Fruit fly (Drosophila melanogaster) whole organism, embryonic: Measurements from ENCODE around the gene CG14154.
A peak's percentile ranks its signal among the peaks of the same experiment; 100 is the strongest.

Experiments used
- ATbp ChIP-seq: fragments of 200-800 bp; sonication (Bioruptor generic); optimal IDR thresholded peaks from 2 replicates; lab custom pipeline; 2017; ENCODE audit warnings: missing biosample characterization, mild to moderate bottlenecking, missing genetic modification characterization, missing genetic modification reagents
- CG10147 ChIP-seq: fragments of 200-800 bp; sonication (Bioruptor generic); optimal IDR thresholded peaks from 2 replicates; lab custom pipeline; 2019; ENCODE audit warnings: missing biosample characterization, mild to moderate bottlenecking, missing genetic modification characterization, moderate library complexity
- CG11093 ChIP-seq: fragments of 200-800 bp; sonication (Bioruptor generic); IDR thresholded peaks from 3 replicates; pipeline ENCODE4 v1.3.6; 2022; ENCODE audit warnings: missing biosample characterization, missing genetic modification characterization
- CG11398 ChIP-seq: fragments of 200-800 bp; sonication (Bioruptor generic); optimal IDR thresholded peaks from 2 replicates; lab custom pipeline; 2016; ENCODE audit warnings: missing biosample characterization, missing genetic modification characterization
- CG12942 ChIP-seq: fragments of 200-800 bp; sonication (Bioruptor generic); optimal IDR thresholded peaks from 3 replicates; lab custom pipeline; 2016; ENCODE audit warnings: missing biosample characterization, missing genetic modification characterization
- CG13424 ChIP-seq: fragments of 200-800 bp; sonication (Bioruptor generic); optimal IDR thresholded peaks from 2 replicates; lab custom pipeline; 2019; ENCODE audit warnings: missing biosample characterization, mild to moderate bottlenecking, missing genetic modification characterization, moderate library complexity
- CG15479 ChIP-seq: fragments of 200-800 bp; sonication (Bioruptor generic); optimal IDR thresholded peaks from 3 replicates; lab custom pipeline; 2019; ENCODE audit warnings: missing biosample characterization, mild to moderate bottlenecking, missing genetic modification characterization, moderate library complexity
- CG16815 ChIP-seq: fragments of 200-800 bp; sonication (Bioruptor generic); optimal IDR thresholded peaks from 3 replicates; lab custom pipeline; 2017; ENCODE audit warnings: missing biosample characterization, mild to moderate bottlenecking, missing genetic modification characterization
- CG17568 ChIP-seq: fragments of 200-800 bp; sonication (Bioruptor generic); optimal IDR thresholded peaks from 2 replicates; lab custom pipeline; 2018; ENCODE audit warnings: missing biosample characterization, mild to moderate bottlenecking, missing genetic modification characterization, moderate library complexity
- CG18011 ChIP-seq: fragments of 200-800 bp; sonication (Bioruptor generic); optimal IDR thresholded peaks from 2 replicates; lab custom pipeline; 2017; ENCODE audit warnings: missing biosample characterization, missing genetic modification characterization, mild to moderate bottlenecking, moderate library complexity, missing genotype
- CG1832 ChIP-seq: fragments of 200-800 bp; sonication (Bioruptor generic); optimal IDR thresholded peaks from 2 replicates; lab custom pipeline; 2017; ENCODE audit warnings: missing biosample characterization, mild to moderate bottlenecking, missing genetic modification characterization, inconsistent platforms
- CG32772 ChIP-seq: fragments of 200-800 bp; sonication (Bioruptor generic); IDR thresholded peaks from 2 replicates; pipeline ENCODE4 v1.3.6; 2022; ENCODE audit warnings: missing biosample characterization, missing genetic modification characterization
- CG3407 ChIP-seq: fragments of 200-800 bp; sonication (Bioruptor generic); optimal IDR thresholded peaks from 2 replicates; lab custom pipeline; 2018; ENCODE audit warnings: missing biosample characterization, mild to moderate bottlenecking, missing genetic modification characterization
- CG4360 ChIP-seq: fragments of 200-800 bp; sonication (Bioruptor generic); IDR thresholded peaks from 2 replicates; pipeline ENCODE4 v1.3.6; 2022; ENCODE audit warnings: missing biosample characterization, missing genetic modification characterization
- CG5245 ChIP-seq: fragments of 200-800 bp; sonication (Bioruptor generic); optimal IDR thresholded peaks from 3 replicates; lab custom pipeline; 2016; ENCODE audit warnings: missing biosample characterization, missing genetic modification characterization
- CG6813 ChIP-seq: fragments of 200-800 bp; sonication (Bioruptor generic); optimal IDR thresholded peaks from 2 replicates; lab custom pipeline; 2017; ENCODE audit warnings: missing biosample characterization, missing genetic modification characterization, mild to moderate bottlenecking, moderate library complexity, missing genetic modification reagents
- CG8359 ChIP-seq: fragments of 200-800 bp; sonication (Bioruptor generic); optimal IDR thresholded peaks from 2 replicates; lab custom pipeline; 2017; ENCODE audit warnings: missing biosample characterization, mild to moderate bottlenecking, missing genetic modification characterization, borderline replicate concordance
- CG9727 ChIP-seq: fragments of 200-800 bp; sonication (Bioruptor generic); optimal IDR thresholded peaks from 3 replicates; lab custom pipeline; 2017; ENCODE audit warnings: missing biosample characterization, mild to moderate bottlenecking, missing genetic modification characterization
- CkIIα-i1 ChIP-seq: fragments of 200-800 bp; sonication (Bioruptor generic); IDR thresholded peaks from 2 replicates; pipeline ENCODE4 v1.3.6; 2022; ENCODE audit warnings: missing biosample characterization, missing genetic modification characterization
- CrebB ChIP-seq: fragments of 200-800 bp; sonication (Bioruptor generic); optimal IDR thresholded peaks from 3 replicates; lab custom pipeline; 2018; ENCODE audit warnings: missing biosample characterization, mild to moderate bottlenecking, missing genetic modification characterization
- D19A ChIP-seq: fragments of 200-800 bp; optimal IDR thresholded peaks from 3 replicates; lab custom pipeline; 2019; ENCODE audit warnings: missing biosample characterization, mild to moderate bottlenecking, missing genetic modification characterization, moderate library complexity
- Ets65A ChIP-seq: fragments of 200-800 bp; sonication (Bioruptor generic); peaks from one replicate; lab custom pipeline; 2016; ENCODE audit warnings: missing biosample characterization, missing genetic modification characterization
- Fer2 ChIP-seq: fragments of 200-800 bp; sonication (Bioruptor generic); optimal IDR thresholded peaks from 2 replicates; lab custom pipeline; 2018; ENCODE audit warnings: missing biosample characterization, mild to moderate bottlenecking, missing genetic modification characterization, moderate library complexity
- Hey ChIP-seq: fragments of 200-800 bp; sonication (Bioruptor generic); optimal IDR thresholded peaks from 3 replicates; lab custom pipeline; 2018; ENCODE audit warnings: missing biosample characterization, mild to moderate bottlenecking, missing genetic modification characterization
- Kr ChIP-seq: fragments of 200-800 bp; sonication (Bioruptor generic); optimal IDR thresholded peaks from 2 replicates; lab custom pipeline; 2017; ENCODE audit warnings: missing biosample characterization, mild to moderate bottlenecking, missing genetic modification characterization
- Mrtf ChIP-seq: fragments of 200-800 bp; sonication (Bioruptor generic); IDR thresholded peaks from 3 replicates; pipeline ENCODE4 v1.3.6; 2022; ENCODE audit warnings: missing biosample characterization, missing genetic modification characterization
- Ptx1 ChIP-seq: fragments of 200-800 bp; sonication (Bioruptor generic); IDR thresholded peaks from 2 replicates; pipeline ENCODE4 v1.3.6; 2022; ENCODE audit warnings: missing biosample characterization, missing genetic modification characterization
- Trl ChIP-seq, 3 experiments: fragments of >200 bp in 2 of 3; fragments of 200-800 bp in 1 of 3; sonication (Bioruptor generic) in 1 of 3; optimal IDR thresholded peaks; 2 replicates in 1 of 3; 3 replicates in 2 of 3; lab custom pipeline; 2016 to 2017; ENCODE audit warnings: missing biosample characterization in 1 of 3, missing genetic modification characterization in 1 of 3
- Xbp1 ChIP-seq: fragments of 200-800 bp; sonication (Bioruptor generic); optimal IDR thresholded peaks from 3 replicates; lab custom pipeline; 2016; ENCODE audit warnings: missing biosample characterization, mild to moderate bottlenecking, missing genetic modification characterization
- cad ChIP-seq: fragments of >200 bp; optimal IDR thresholded peaks from 2 replicates; lab custom pipeline; 2017; ENCODE audit warnings: missing biosample characterization, missing genetic modification characterization
- caup ChIP-seq: fragments of 200-800 bp; sonication (Bioruptor generic); optimal IDR thresholded peaks from 3 replicates; lab custom pipeline; 2017; ENCODE audit warnings: missing biosample characterization, mild to moderate bottlenecking, missing genetic modification characterization, moderate library complexity; ENCODE audit not compliant: severe bottlenecking
- cg ChIP-seq: fragments of 200-800 bp; sonication (Bioruptor generic); optimal IDR thresholded peaks from 3 replicates; lab custom pipeline; 2019; ENCODE audit warnings: missing biosample characterization, mild to moderate bottlenecking, missing genetic modification characterization, moderate library complexity
- crol ChIP-seq: fragments of 200-800 bp; sonication (Bioruptor generic); IDR thresholded peaks from 2 replicates; pipeline ENCODE4 v1.3.6; 2022; ENCODE audit warnings: missing biosample characterization, missing genetic modification characterization
- dati ChIP-seq: fragments of 200-800 bp; sonication (Bioruptor generic); IDR thresholded peaks from 2 replicates; pipeline ENCODE4 v1.3.6; 2022; ENCODE audit warnings: missing biosample characterization, missing genetic modification characterization
- dysf ChIP-seq: fragments of 200-800 bp; sonication (Bioruptor generic); IDR thresholded peaks from 3 replicates; pipeline ENCODE4 v1.3.6; 2022; ENCODE audit warnings: missing biosample characterization, missing genetic modification characterization
- exex ChIP-seq: fragments of 200-800 bp; sonication (Bioruptor generic); optimal IDR thresholded peaks from 4 replicates; lab custom pipeline; 2018; ENCODE audit warnings: missing biosample characterization, mild to moderate bottlenecking, missing genetic modification characterization, moderate library complexity
- gcm ChIP-seq: fragments of 200-800 bp; sonication (Bioruptor generic); optimal IDR thresholded peaks from 2 replicates; lab custom pipeline; 2019; ENCODE audit warnings: missing biosample characterization, mild to moderate bottlenecking, missing genetic modification characterization, moderate library complexity
- gfzf ChIP-seq: fragments of 200-800 bp; sonication (Bioruptor generic); optimal IDR thresholded peaks from 2 replicates; lab custom pipeline; 2016; ENCODE audit warnings: missing biosample characterization, mild to moderate bottlenecking, missing genetic modification characterization, moderate library complexity
- kah ChIP-seq: fragments of 200-800 bp; sonication (Bioruptor generic); optimal IDR thresholded peaks from 2 replicates; lab custom pipeline; 2018; ENCODE audit warnings: missing biosample characterization, mild to moderate bottlenecking, missing genetic modification characterization
- nau ChIP-seq: fragments of 200-800 bp; sonication (Bioruptor generic); optimal IDR thresholded peaks from 3 replicates; lab custom pipeline; 2017; ENCODE audit warnings: missing biosample characterization, mild to moderate bottlenecking, missing genetic modification characterization, missing genetic modification reagents
- otp ChIP-seq: fragments of 200-800 bp; sonication (Bioruptor generic); IDR thresholded peaks from 3 replicates; pipeline ENCODE4, ENCODE4 v1.3.6; 2022; ENCODE audit warnings: missing biosample characterization, missing genetic modification characterization
- pros ChIP-seq: fragments of 200-800 bp; sonication (Bioruptor generic); optimal IDR thresholded peaks from 3 replicates; lab custom pipeline; 2019; ENCODE audit warnings: missing biosample characterization, mild to moderate bottlenecking, missing genetic modification characterization, moderate library complexity
- psq ChIP-seq: fragments of 200-800 bp; sonication (Bioruptor generic); optimal IDR thresholded peaks from 2 replicates; lab custom pipeline; 2017; ENCODE audit warnings: missing biosample characterization, missing genetic modification characterization
- repo ChIP-seq: fragments of 200-800 bp; sonication (Bioruptor generic); optimal IDR thresholded peaks from 2 replicates; lab custom pipeline; 2016; ENCODE audit warnings: missing biosample characterization, missing genetic modification characterization
- row ChIP-seq: fragments of 200-800 bp; sonication (Bioruptor generic); IDR thresholded peaks from 3 replicates; pipeline ENCODE4 v1.3.6; 2022; ENCODE audit warnings: missing biosample characterization, missing genetic modification characterization
- sens ChIP-seq: fragments of 200-800 bp; sonication (Bioruptor generic); peaks from one replicate; lab custom pipeline; 2016; ENCODE audit warnings: missing biosample characterization, missing genetic modification characterization
- sim ChIP-seq: fragments of 200-800 bp; sonication (Bioruptor generic); IDR thresholded peaks from 2 replicates; pipeline ENCODE4 v1.3.6; 2022; ENCODE audit warnings: missing biosample characterization, missing genetic modification characterization
- sna ChIP-seq: fragments of 200-800 bp; sonication (Bioruptor generic); IDR thresholded peaks from 2 replicates; pipeline ENCODE4 v1.3.6; 2022; ENCODE audit warnings: missing biosample characterization, missing genetic modification characterization; ENCODE audit not compliant: partially characterized antibody
- sug ChIP-seq: fragments of 200-800 bp; optimal IDR thresholded peaks from 2 replicates; lab custom pipeline; 2019; ENCODE audit warnings: missing biosample characterization, mild to moderate bottlenecking, missing genetic modification characterization, moderate library complexity
- tin ChIP-seq: fragments of 200-800 bp; sonication (Bioruptor generic); optimal IDR thresholded peaks from 3 replicates; lab custom pipeline; 2016; ENCODE audit warnings: missing biosample characterization, missing genetic modification characterization
- zfh2 ChIP-seq: fragments of 200-800 bp; sonication (Bioruptor generic); optimal IDR thresholded peaks from 2 replicates; lab custom pipeline; 2016; ENCODE audit warnings: missing biosample characterization, missing genetic modification characterization

The CG14154 gene

DNA sequence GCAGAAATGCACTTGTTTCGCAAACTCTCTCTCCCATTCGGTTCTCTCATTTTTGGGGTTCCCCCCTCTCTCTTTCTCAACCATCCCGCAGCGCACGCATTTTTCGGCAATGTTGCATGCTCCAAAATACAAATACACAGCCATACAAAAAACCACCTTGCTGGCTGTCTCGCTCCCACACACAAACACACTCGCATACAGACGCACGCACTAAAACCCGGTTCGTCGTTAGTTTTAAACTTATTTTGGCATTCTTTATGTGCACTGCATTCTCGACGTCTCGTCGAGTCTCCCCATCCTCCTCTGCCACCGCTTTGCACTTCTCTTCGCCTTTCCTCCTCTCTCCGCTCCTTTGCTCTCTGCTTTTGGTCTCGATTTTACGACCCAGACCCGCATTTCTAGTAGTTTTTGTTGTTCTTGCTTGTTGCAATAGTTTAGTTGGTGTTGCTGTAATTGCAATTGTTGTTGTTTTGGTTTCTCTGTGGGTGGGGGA, 24.9 kb downstream of the CG14154 start:
- TF ChIP-seq ATbp (no peak), CG9727 (no peak), CG12942 (GFP tag; lab: Kevin White, UChicago) (no peak), CG11398 (GFP tag; lab: Kevin White, UChicago) (peak; percentile 0), CG16815 (no peak), CG11093 (GFP tag; lab: Robert Waterston, UW) (no peak), repo (GFP tag; lab: Kevin White, UChicago) (no peak), dysf (GFP tag; lab: Robert Waterston, UW) (no peak), D19A (tag; lab: Kevin White, UChicago) (no peak), crol (GFP tag; lab: Robert Waterston, UW) (peak; percentile 81), CG18011 (GFP tag; lab: Kevin White, UChicago) (no peak), cad (GFP tag; lab: Kevin White, UChicago) (peak; percentile 15), Fer2 (tag; lab: Kevin White, UChicago) (no peak), CG32772 (GFP tag; lab: Robert Waterston, UW) (no peak), sim (GFP tag; lab: Robert Waterston, UW) (no peak), Kr (GFP tag; lab: Kevin White, UChicago) (no peak), psq (GFP tag; lab: Kevin White, UChicago) (peak; percentile 45), cg (GFP tag; lab: Kevin White, UChicago) (peak; percentile 43), exex (tag; lab: Kevin White, UChicago) (no peak), tin (no peak), Ets65A (peak; percentile 20), nau (no peak), CkIIα-i1 (GFP tag; lab: Robert Waterston, UW) (no peak), CG10147 (GFP tag; lab: Kevin White, UChicago) (no peak), Xbp1 (no peak), sna (GFP tag; lab: Robert Waterston, UW) (no peak), CG15479 (GFP tag; lab: Kevin White, UChicago) (peak; percentile 12), sens (GFP tag; lab: Kevin White, UChicago) (peak; percentile 46), dati (GFP tag; lab: Robert Waterston, UW) (no peak), CG13424 (no peak), Trl (optimal IDR thresholded peaks at IDR 0.05; lab: Kevin White, UChicago) (peak; percentile 4 to 16), Trl (GFP tag; optimal IDR thresholded peaks at IDR 0.05; lab: Kevin White, UChicago) (no peak), gfzf (GFP tag; lab: Kevin White, UChicago) (no peak), CG1832 (GFP tag; lab: Kevin White, UChicago) (peak; percentile 25), CG4360 (GFP tag; lab: Robert Waterston, UW) (peak; percentile 76), row (no peak), CG8359 (GFP tag; lab: Kevin White, UChicago) (no peak), Mrtf (GFP tag; lab: Robert Waterston, UW) (no peak), CG6813 (no peak), CG5245 (GFP tag; lab: Kevin White, UChicago) (peak; percentile 57), Hey (tag; lab: Kevin White, UChicago) (no peak), otp (GFP tag; lab: Robert Waterston, UW) (peak; percentile 42; the same call in 1 of the 3 replicates), CrebB (tag; lab: Kevin White, UChicago) (no peak), sug (tag; lab: Kevin White, UChicago) (no peak), Ptx1 (GFP tag; lab: Robert Waterston, UW) (no peak), pros (GFP tag; lab: Kevin White, UChicago) (peak; percentile 15), kah (GFP tag; lab: Kevin White, UChicago) (peak; percentile 70), CG3407 (GFP tag; lab: Kevin White, UChicago) (no peak), gcm (GFP tag; lab: Kevin White, UChicago) (peak; percentile 95), zfh2 (GFP tag; lab: Kevin White, UChicago) (no peak), CG17568 (no peak), caup (GFP tag; lab: Kevin White, UChicago) (no peak)
